Worm (Caenorhabditis elegans) whole organism, mixed stage, embryonic: ENCODE results near the gene C08B6.14.

Experiments used
- blmp-1 ChIP-seq: fragments of 150-350 bp; optimal IDR thresholded peaks from 2 replicates; lab custom pipeline; 2014; ENCODE audit warnings: missing biosample characterization, missing genetic modification characterization
- cnd-1 ChIP-seq: fragments of 200-800 bp; sonication (Bioruptor generic); optimal IDR thresholded peaks from 2 replicates; lab custom pipeline; 2018; ENCODE audit warnings: mild to moderate bottlenecking, missing genetic modification characterization, missing compliant biosample characterization
- lin-32 ChIP-seq: fragments of 200-800 bp; sonication (Bioruptor generic); optimal IDR thresholded peaks from 2 replicates; lab custom pipeline; 2018; ENCODE audit warnings: mild to moderate bottlenecking, missing genetic modification characterization, missing compliant biosample characterization
- lsy-2 ChIP-seq: fragments of 150-350 bp; optimal IDR thresholded peaks from 2 replicates; lab custom pipeline; 2014; ENCODE audit warnings: missing biosample characterization, missing genetic modification characterization
- nhr-12 ChIP-seq: fragments of 150-350 bp; optimal IDR thresholded peaks from 2 replicates; lab custom pipeline; 2014; ENCODE audit warnings: missing biosample characterization, missing genetic modification characterization
- nhr-2 ChIP-seq: fragments of 150-350 bp; optimal IDR thresholded peaks from 2 replicates; lab custom pipeline; 2014; ENCODE audit warnings: missing biosample characterization, missing genetic modification characterization
- nhr-237 ChIP-seq: fragments of 150-350 bp; optimal IDR thresholded peaks from 2 replicates; lab custom pipeline; 2014; ENCODE audit warnings: missing biosample characterization, missing genetic modification characterization
- sem-2 ChIP-seq: fragments of 200-800 bp; sonication (Bioruptor generic); optimal IDR thresholded peaks from 2 replicates; lab custom pipeline; 2018; ENCODE audit warnings: mild to moderate bottlenecking, missing genetic modification characterization, missing compliant biosample characterization
- snpc-4 ChIP-seq: fragments of 150-350 bp; optimal IDR thresholded peaks from 2 replicates; lab custom pipeline; 2014; ENCODE audit warnings: missing biosample characterization, missing genetic modification characterization
- tbx-8 ChIP-seq: fragments of 200-800 bp; sonication (Bioruptor generic); optimal IDR thresholded peaks from 2 replicates; lab custom pipeline; 2018; ENCODE audit warnings: mild to moderate bottlenecking, missing genetic modification characterization, moderate library complexity, missing compliant biosample characterization
- unc-39 ChIP-seq: fragments of 150-350 bp; optimal IDR thresholded peaks from 2 replicates; lab custom pipeline; 2014; ENCODE audit warnings: missing biosample characterization, missing genetic modification characterization
- unc-62 ChIP-seq: fragments of 150-350 bp; optimal IDR thresholded peaks from 2 replicates; lab custom pipeline; 2014; ENCODE audit warnings: missing biosample characterization, missing genetic modification reagents, missing genetic modification characterization

- TF ChIP-seq snpc-4 (tag; lab: Kevin White, UChicago) (no peak), blmp-1 (no peak), lsy-2 (tag; lab: Kevin White, UChicago) (no peak), cnd-1 (tag; lab: Kevin White, UChicago) (no peak), unc-39 (tag; lab: Kevin White, UChicago) (no peak), nhr-12 (no peak), lin-32 (GFP tag; lab: Kevin White, UChicago) (no peak), tbx-8 (no peak), nhr-237 (tag; lab: Kevin White, UChicago) (no peak), sem-2 (GFP tag; lab: Kevin White, UChicago) (no peak), unc-62 (GFP tag; lab: Kevin White, UChicago) (no peak), nhr-2 (tag; lab: Kevin White, UChicago) (no peak)
Observed at ce11 chrV:10066769-10067168, 35.0 kb downstream of the C08B6.14 start, which contains the start of gene npr-39.
